Worm (Caenorhabditis elegans): ENCODE measurements around the gene F36A4.1.

DNA sequence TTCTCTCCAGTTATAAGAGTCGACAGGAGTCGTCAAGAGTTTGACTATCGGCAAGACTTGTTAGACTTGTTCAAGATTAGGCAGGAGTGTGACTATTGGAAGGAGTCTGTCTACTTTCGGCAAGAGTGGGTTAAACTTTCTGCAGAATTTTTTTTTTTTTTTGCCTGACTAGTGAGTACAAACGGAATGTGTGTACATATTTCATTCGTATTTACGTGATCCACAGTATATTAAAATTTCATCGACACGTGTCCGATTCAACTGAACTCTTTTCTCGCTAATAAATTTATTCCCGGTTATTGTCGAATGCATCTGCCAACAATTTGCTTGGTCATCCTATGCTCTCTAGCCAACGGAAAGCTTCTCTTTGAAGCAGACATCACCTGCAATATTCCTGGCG is at the start of gene F36A4.1:
- TF ChIP-seq ama-1 (optimal IDR thresholded peaks at IDR 0.05) = no peak
- no peak for TF ChIP-seq ama-1 (GFP tag; optimal IDR thresholded peaks at IDR 0.05)
- no peak for TF ChIP-seq ztf-6 (GFP tag; IDR thresholded peaks at IDR 0.05)
- TF ChIP-seq egl-44 (GFP tag; IDR thresholded peaks at IDR 0.05) = no peak
- no peak for TF ChIP-seq cebp-2 (GFP tag; IDR thresholded peaks at IDR 0.05)
- no peak for TF ChIP-seq unc-62 (GFP tag; optimal IDR thresholded peaks at IDR 0.05)
